Worm (Caenorhabditis elegans) whole organism, L4 larva: ENCODE results near the gene Y67D8C.6.

Experiments
- R02D3.7 ChIP-seq: fragments of 150-350 bp; sonication (generic microtip); optimal IDR thresholded peaks from 3 replicates; lab custom pipeline; 2014; ENCODE audit warnings: missing biosample characterization, missing genetic modification characterization
- ama-1 ChIP-seq: fragments of 150-350 bp; optimal IDR thresholded peaks from 2 replicates; lab custom pipeline; 2014; ENCODE audit warnings: inconsistent platforms, mixed read lengths
- dpl-1 ChIP-seq: fragments of 150-350 bp; optimal IDR thresholded peaks from 2 replicates; lab custom pipeline; 2014; ENCODE audit warnings: missing biosample characterization, missing genetic modification reagents, missing genetic modification characterization
- nhr-25 ChIP-seq: sonication (generic microtip); optimal IDR thresholded peaks from 2 replicates; lab custom pipeline; 2017; ENCODE audit warnings: missing genetic modification characterization, mild to moderate bottlenecking, missing compliant biosample characterization, antibody characterized with exemption, moderate library complexity, borderline replicate concordance; ENCODE audit not compliant: insufficient read depth
- nhr-41 ChIP-seq: fragments of 200-800 bp; sonication (Bioruptor generic); IDR thresholded peaks from 2 replicates; pipeline ENCODE4 v1.3.6; 2022; ENCODE audit warnings: missing genetic modification reagents, missing genetic modification characterization, missing compliant biosample characterization
- rbr-2 ChIP-seq: sonication (generic microtip); optimal IDR thresholded peaks from 2 replicates; lab custom pipeline; 2016; ENCODE audit warnings: missing genotype, missing genetic modification characterization, missing compliant biosample characterization
- unc-130 ChIP-seq: sonication (generic microtip); optimal IDR thresholded peaks from 2 replicates; lab custom pipeline; 2016; ENCODE audit warnings: missing genetic modification reagents, missing genetic modification characterization, missing compliant biosample characterization
- zfp-3 ChIP-seq: fragments of 200-800 bp; sonication (Bioruptor generic); conservative IDR thresholded peaks from 2 replicates; pipeline ENCODE4 v1.3.6; 2022; ENCODE audit warnings: missing genetic modification reagents, missing genetic modification characterization, missing compliant biosample characterization

- TF ChIP-seq dpl-1 (GFP tag; lab: Kevin White, UChicago) (no peak), ama-1 (no peak), R02D3.7 (tag; lab: Kevin White, UChicago) (no peak), zfp-3 (no peak), rbr-2 (tag; lab: Kevin White, UChicago) (no peak), unc-130 (GFP tag; lab: Kevin White, UChicago) (no peak), nhr-25 (tag; lab: Kevin White, UChicago) (no peak), nhr-41 (GFP tag; lab: Robert Waterston, UW) (no peak)
These were observed 13.6 kb upstream of the Y67D8C.6 start for ce11 chrIV:3076802-3077201.
